Fruit fly (Drosophila melanogaster) whole organism, embryonic: ENCODE data around the gene Pex7.

ENCODE experiments used
- Aef1 ChIP-seq: fragments of 200-800 bp; sonication (Bioruptor generic); IDR thresholded peaks from 3 replicates; pipeline ENCODE4 v1.3.6; 2022; ENCODE audit warnings: missing biosample characterization, missing genetic modification characterization
- BEAF-32 ChIP-seq: fragments of 200-800 bp; sonication (Bioruptor generic); optimal IDR thresholded peaks from 3 replicates; lab custom pipeline; 2017; ENCODE audit warnings: missing biosample characterization, missing genetic modification characterization, mild to moderate bottlenecking, moderate library complexity, missing genetic modification reagents
- CG10267 ChIP-seq: fragments of 200-800 bp; sonication (Bioruptor generic); optimal IDR thresholded peaks from 2 replicates; lab custom pipeline; 2018; ENCODE audit warnings: missing biosample characterization, mild to moderate bottlenecking, missing genetic modification characterization, moderate library complexity
- CG11247 ChIP-seq: fragments of 200-800 bp; sonication (Bioruptor generic); IDR thresholded peaks from 2 replicates; pipeline ENCODE4 v1.3.6; 2022; ENCODE audit warnings: missing biosample characterization, missing genetic modification characterization
- CG12659 ChIP-seq: fragments of 200-800 bp; sonication (Bioruptor generic); optimal IDR thresholded peaks from 3 replicates; lab custom pipeline; 2017; ENCODE audit warnings: mild to moderate bottlenecking, missing biosample characterization, missing genetic modification reagents, missing genetic modification characterization
- CG13624 ChIP-seq: fragments of 200-800 bp; sonication (Bioruptor generic); optimal IDR thresholded peaks from 2 replicates; lab custom pipeline; 2016; ENCODE audit warnings: missing biosample characterization, missing genetic modification characterization
- CG17361 ChIP-seq: fragments of 200-800 bp; sonication (Bioruptor generic); IDR thresholded peaks from 3 replicates; pipeline ENCODE4 v1.3.6; 2022; ENCODE audit warnings: missing biosample characterization, missing genetic modification characterization
- CG18262 ChIP-seq: fragments of 200-800 bp; optimal IDR thresholded peaks from 3 replicates; lab custom pipeline; 2019; ENCODE audit warnings: missing biosample characterization, mild to moderate bottlenecking, missing genetic modification characterization, moderate library complexity
- CG31441 ChIP-seq: fragments of 200-800 bp; sonication (Bioruptor generic); IDR thresholded peaks from 2 replicates; pipeline ENCODE4 v1.3.6; 2022; ENCODE audit warnings: missing biosample characterization, missing genetic modification characterization
- CG32532 ChIP-seq: fragments of 200-800 bp; sonication (Bioruptor generic); IDR thresholded peaks from 2 replicates; pipeline ENCODE4 v1.3.6; 2022; ENCODE audit warnings: missing biosample characterization, missing genetic modification characterization
- CG34376 ChIP-seq: fragments of 200-800 bp; sonication (Bioruptor generic); optimal IDR thresholded peaks from 2 replicates; lab custom pipeline; 2018; ENCODE audit warnings: missing biosample characterization, mild to moderate bottlenecking, missing genetic modification characterization
- CG4282 ChIP-seq: fragments of 200-800 bp; sonication (Bioruptor generic); optimal IDR thresholded peaks from 2 replicates; lab custom pipeline; 2016; ENCODE audit warnings: missing biosample characterization, missing genetic modification characterization
- CG6791 ChIP-seq: fragments of 200-800 bp; sonication (Bioruptor generic); IDR thresholded peaks from 3 replicates; pipeline ENCODE4 v1.3.6; 2022; ENCODE audit warnings: missing biosample characterization, missing genetic modification characterization; ENCODE audit not compliant: partially characterized antibody
- CG6854 ChIP-seq: fragments of 200-800 bp; sonication (Bioruptor generic); optimal IDR thresholded peaks from 3 replicates; lab custom pipeline; 2017; ENCODE audit warnings: missing biosample characterization, mild to moderate bottlenecking, missing genetic modification characterization
- CG7271 ChIP-seq: fragments of 200-800 bp; sonication (Bioruptor generic); optimal IDR thresholded peaks from 2 replicates; lab custom pipeline; 2018; ENCODE audit warnings: missing biosample characterization, mild to moderate bottlenecking, missing genetic modification characterization, moderate library complexity
- CG7357 ChIP-seq: fragments of 200-800 bp; sonication (Bioruptor generic); IDR thresholded peaks from 3 replicates; pipeline ENCODE4 v1.3.6; 2022; ENCODE audit warnings: missing biosample characterization, missing genetic modification characterization
- CG8944 ChIP-seq: fragments of 200-800 bp; sonication (Bioruptor generic); optimal IDR thresholded peaks from 3 replicates; lab custom pipeline; 2016; ENCODE audit warnings: missing biosample characterization, missing genetic modification characterization
- CG9437 ChIP-seq: fragments of 200-800 bp; sonication (Bioruptor generic); optimal IDR thresholded peaks from 2 replicates; lab custom pipeline; 2018; ENCODE audit warnings: missing biosample characterization, mild to moderate bottlenecking, missing genetic modification characterization
- Chrac-16 ChIP-seq: fragments of 200-800 bp; sonication (Bioruptor generic); optimal IDR thresholded peaks from 3 replicates; lab custom pipeline; 2016; ENCODE audit warnings: missing biosample characterization, missing genetic modification characterization
- CkIIα-i1 ChIP-seq: fragments of 200-800 bp; sonication (Bioruptor generic); IDR thresholded peaks from 2 replicates; pipeline ENCODE4 v1.3.6; 2022; ENCODE audit warnings: missing biosample characterization, missing genetic modification characterization
- Doc3 ChIP-seq: fragments of 200-800 bp; sonication (Bioruptor generic); IDR thresholded peaks from 3 replicates; pipeline ENCODE4 v1.3.6; 2022; ENCODE audit warnings: missing biosample characterization, missing genetic modification characterization; ENCODE audit not compliant: partially characterized antibody
- Eip74EF ChIP-seq, 2 experiments: fragments of 200-800 bp in 1 of 2; fragments of >200 bp in 1 of 2; sonication (Bioruptor generic) in 1 of 2; optimal IDR thresholded peaks; 2 replicates each; lab custom pipeline; 2017 to 2019; ENCODE audit warnings: missing biosample characterization in 2 of 2, missing genetic modification characterization in 2 of 2, mild to moderate bottlenecking in 1 of 2, moderate library complexity in 1 of 2
- Fer2 ChIP-seq: fragments of 200-800 bp; sonication (Bioruptor generic); optimal IDR thresholded peaks from 2 replicates; lab custom pipeline; 2018; ENCODE audit warnings: missing biosample characterization, mild to moderate bottlenecking, missing genetic modification characterization, moderate library complexity
- GATAe ChIP-seq: fragments of 200-800 bp; sonication (Bioruptor generic); conservative IDR thresholded peaks from 2 replicates; pipeline ENCODE4 v1.3.6; 2022; ENCODE audit warnings: missing biosample characterization, missing genetic modification characterization
- Gug ChIP-seq: fragments of 200-800 bp; sonication (Bioruptor generic); IDR thresholded peaks from 4 replicates; pipeline ENCODE4 v1.3.6; 2022; ENCODE audit warnings: missing biosample characterization, missing genetic modification characterization
- Lim3 ChIP-seq: fragments of 200-800 bp; sonication (Bioruptor generic); IDR thresholded peaks from 2 replicates; pipeline ENCODE4 v1.3.6; 2022; ENCODE audit warnings: missing biosample characterization, missing genetic modification characterization
- Nf-YB ChIP-seq: fragments of 200-800 bp; sonication (Bioruptor generic); optimal IDR thresholded peaks from 3 replicates; lab custom pipeline; 2019; ENCODE audit warnings: missing biosample characterization, mild to moderate bottlenecking, missing genetic modification characterization, moderate library complexity
- Nf-YC ChIP-seq: fragments of 200-800 bp; optimal IDR thresholded peaks from 3 replicates; lab custom pipeline; 2019; ENCODE audit warnings: missing biosample characterization, mild to moderate bottlenecking, missing genetic modification characterization, moderate library complexity
- Opbp ChIP-seq: fragments of 200-800 bp; sonication (Bioruptor generic); IDR thresholded peaks from 3 replicates; pipeline ENCODE4 v1.3.6; 2022; ENCODE audit warnings: missing biosample characterization, missing genetic modification characterization; ENCODE audit not compliant: partially characterized antibody
- Xrp1 ChIP-seq: fragments of 200-800 bp; sonication (Bioruptor generic); IDR thresholded peaks from 2 replicates; pipeline ENCODE4 v1.3.6; 2022; ENCODE audit warnings: missing biosample characterization, missing genetic modification characterization
- ato ChIP-seq: fragments of 200-800 bp; sonication (Bioruptor generic); IDR thresholded peaks from 2 replicates; pipeline ENCODE4 v1.3.6; 2022; ENCODE audit warnings: missing biosample characterization, missing genetic modification characterization; ENCODE audit not compliant: partially characterized antibody
- br ChIP-seq: fragments of >200 bp; optimal IDR thresholded peaks from 2 replicates; lab custom pipeline; 2017
- bsh ChIP-seq, 2 experiments: fragments of 200-800 bp; sonication (Bioruptor generic); optimal IDR thresholded peaks; 2 replicates each; lab custom pipeline; 2017 to 2018; ENCODE audit warnings: mild to moderate bottlenecking in 2 of 2, missing biosample characterization in 2 of 2, missing genetic modification characterization in 2 of 2, moderate library complexity in 1 of 2
- btn ChIP-seq: fragments of 200-800 bp; sonication (Bioruptor generic); optimal IDR thresholded peaks from 2 replicates; lab custom pipeline; 2016; ENCODE audit warnings: missing biosample characterization, missing genetic modification characterization
- caup ChIP-seq: fragments of 200-800 bp; sonication (Bioruptor generic); optimal IDR thresholded peaks from 3 replicates; lab custom pipeline; 2017; ENCODE audit warnings: missing biosample characterization, mild to moderate bottlenecking, missing genetic modification characterization, moderate library complexity; ENCODE audit not compliant: severe bottlenecking
- chinmo ChIP-seq: fragments of 200-800 bp; sonication (Bioruptor generic); IDR thresholded peaks from 4 replicates; pipeline ENCODE4 v1.3.6; 2022; ENCODE audit warnings: missing biosample characterization, missing genetic modification characterization; ENCODE audit not compliant: partially characterized antibody
- fd64A ChIP-seq: fragments of 200-800 bp; sonication (Bioruptor generic); optimal IDR thresholded peaks from 3 replicates; lab custom pipeline; 2018; ENCODE audit warnings: missing biosample characterization, mild to moderate bottlenecking, missing genetic modification characterization
- gce ChIP-seq: fragments of 200-800 bp; sonication (Bioruptor generic); IDR thresholded peaks from 3 replicates; pipeline ENCODE4 v1.3.6; 2022; ENCODE audit warnings: missing biosample characterization, missing genetic modification characterization
- gem ChIP-seq: fragments of 200-800 bp; sonication (Bioruptor generic); optimal IDR thresholded peaks from 2 replicates; lab custom pipeline; 2019; ENCODE audit warnings: missing biosample characterization, mild to moderate bottlenecking, missing genetic modification characterization, moderate library complexity
- h ChIP-seq: fragments of >200 bp; optimal IDR thresholded peaks from 2 replicates; lab custom pipeline; 2017
- nom ChIP-seq: fragments of 200-800 bp; sonication (Bioruptor generic); optimal IDR thresholded peaks from 2 replicates; lab custom pipeline; 2017; ENCODE audit warnings: missing biosample characterization, missing genetic modification characterization, mild to moderate bottlenecking, moderate library complexity, missing genetic modification reagents
- ro ChIP-seq: fragments of 200-800 bp; sonication (Bioruptor generic); IDR thresholded peaks from 2 replicates; pipeline ENCODE4 v1.3.6; 2022; ENCODE audit warnings: missing biosample characterization, missing genetic modification characterization
- seq ChIP-seq: fragments of 200-800 bp; sonication (Bioruptor generic); IDR thresholded peaks from 2 replicates; pipeline ENCODE4 v1.3.6; 2022; ENCODE audit warnings: missing biosample characterization, missing genetic modification characterization
- slbo ChIP-seq: fragments of 200-800 bp; sonication (Bioruptor generic); IDR thresholded peaks from 2 replicates; pipeline ENCODE4 v1.3.6; 2022; ENCODE audit warnings: missing biosample characterization, missing genetic modification characterization
- ssp ChIP-seq: fragments of 200-800 bp; sonication (Bioruptor generic); IDR thresholded peaks from 2 replicates; pipeline ENCODE4 v1.3.6; 2022; ENCODE audit warnings: missing biosample characterization, missing genetic modification characterization
- ttk ChIP-seq: fragments of 200-800 bp; sonication (Bioruptor generic); IDR thresholded peaks from 2 replicates; pipeline ENCODE4 v2.1.2; 2022; ENCODE audit warnings: missing biosample characterization, missing genetic modification characterization
- vnd ChIP-seq: fragments of 200-800 bp; sonication (Bioruptor generic); IDR thresholded peaks from 3 replicates; pipeline ENCODE4 v1.3.6; 2022; ENCODE audit warnings: missing biosample characterization, missing genetic modification characterization; ENCODE audit not compliant: partially characterized antibody
- yki ChIP-seq: fragments of >200 bp; optimal IDR thresholded peaks from 3 replicates; lab custom pipeline; 2018
- zfh2 ChIP-seq: fragments of 200-800 bp; sonication (Bioruptor generic); optimal IDR thresholded peaks from 2 replicates; lab custom pipeline; 2016; ENCODE audit warnings: missing biosample characterization, missing genetic modification characterization

Pex7 gene

dm6 chr3L:8603880-8604692 is 42.9 kb upstream of the Pex7 start, which contains the start of the genes CG5989 and CG6282 (continued):
- TF ChIP-seq gce (GFP tag; lab: Robert Waterston, UW) (no peak), CG17361 (peak; percentile 36; the same call in 2 of the 3 replicates), Lim3 (GFP tag; lab: Robert Waterston, UW) (no peak), CkIIα-i1 (GFP tag; lab: Robert Waterston, UW) (no peak), Opbp (GFP tag; lab: Robert Waterston, UW) (peak; percentile 66), Chrac-16 (GFP tag; lab: Kevin White, UChicago) (no peak), br (no peak), gem (tag; lab: Kevin White, UChicago) (peak; percentile 72), caup (GFP tag; lab: Kevin White, UChicago) (no peak), ttk (peak; percentile 19; the same call in 1 of the 2 replicates), CG34376 (GFP tag; lab: Kevin White, UChicago) (no peak), CG18262 (tag; lab: Kevin White, UChicago) (peak; percentile 13), GATAe (GFP tag; lab: Robert Waterston, UW) (no peak), seq (GFP tag; lab: Robert Waterston, UW) (peak; percentile 33; the same call in 1 of the 2 replicates), Gug (GFP tag; lab: Robert Waterston, UW) (peak; percentile 56; the same call in 1 of the 4 replicates), CG11247 (GFP tag; lab: Robert Waterston, UW) (no peak), ro (no peak), slbo (peak; percentile 71), CG9437 (GFP tag; lab: Kevin White, UChicago) (peak; percentile 11), CG8944 (GFP tag; lab: Kevin White, UChicago) (no peak), CG4282 (GFP tag; lab: Kevin White, UChicago) (no peak), nom (GFP tag; lab: Kevin White, UChicago) (no peak), chinmo (0 out of 4 replicates have a peak, but pooled peaks have one; percentile 37), CG12659 (GFP tag; lab: Kevin White, UChicago) (peak; percentile 54), vnd (GFP tag; lab: Robert Waterston, UW) (0 out of 3 replicates have a peak, but pooled peaks have one; percentile 26), ato (0 out of 2 replicates have a peak, but pooled peaks have one; percentile 32), CG7271 (tag; lab: Kevin White, UChicago) (no peak), CG6854 (GFP tag; lab: Kevin White, UChicago) (no peak), CG32532 (no peak), bsh (GFP tag; optimal IDR thresholded peaks at IDR 0.05; lab: Kevin White, UChicago) (peak in 1 of 2 experiments; percentile 56), CG10267 (tag; lab: Kevin White, UChicago) (peak; percentile 49), yki (no peak), CG31441 (GFP tag; lab: Robert Waterston, UW) (no peak), btn (GFP tag; lab: Kevin White, UChicago) (no peak), Eip74EF (GFP tag; optimal IDR thresholded peaks at IDR 0.05; lab: Kevin White, UChicago) (no peak), Nf-YB (GFP tag; lab: Kevin White, UChicago) (peak; percentile 31), Doc3 (GFP tag; lab: Robert Waterston, UW) (no peak), CG13624 (GFP tag; lab: Kevin White, UChicago) (peak; percentile 11), Nf-YC (peak; percentile 27), ssp (GFP tag; lab: Robert Waterston, UW) (no peak), fd64A (GFP tag; lab: Kevin White, UChicago) (no peak), Xrp1 (GFP tag; lab: Robert Waterston, UW) (peak; percentile 57), Fer2 (tag; lab: Kevin White, UChicago) (no peak), h (no peak), CG6791 (peak; percentile 51; the same call in 1 of the 3 replicates), Aef1 (GFP tag; lab: Robert Waterston, UW) (no peak), BEAF-32 (peak; percentile 73), CG7357 (GFP tag; lab: Robert Waterston, UW) (no peak), zfh2 (no peak)
